Fruit fly (Drosophila melanogaster) whole organism, prepupa: ENCODE measurements around the gene CG13847.

Experiments used
- Eip78C ChIP-seq: fragments of 200-800 bp; sonication (Bioruptor generic); peaks from one replicate; lab custom pipeline; 2016; ENCODE audit warnings: missing biosample characterization, missing genetic modification characterization
- Gug ChIP-seq: fragments of 200-800 bp; sonication (Bioruptor generic); IDR thresholded peaks from 2 replicates; pipeline ENCODE4 v1.3.6; 2022; ENCODE audit warnings: missing biosample characterization, missing genetic modification characterization
- Lpt ChIP-seq: fragments of 200-800 bp; sonication (Bioruptor generic); optimal IDR thresholded peaks from 3 replicates; lab custom pipeline; 2016; ENCODE audit warnings: missing biosample characterization, missing genetic modification characterization

- TF ChIP-seq Gug (GFP tag; lab: Robert Waterston, UW) (no peak), Lpt (no peak), Eip78C (GFP tag; lab: Kevin White, UChicago) (no peak)
These were observed 3.6 kb downstream of the CG13847 start for dm6 chr3R:22432200-22432804.
